Fruit fly (Drosophila melanogaster): Measurements from ENCODE around the gene mth.

The mth gene

dm6 chr3L:329153-329698 is 17.5 kb downstream of the mth start:
- TF ChIP-seq Ets98B (GFP tag; IDR thresholded peaks at IDR 0.05) (no peak), CG15710 (tag; optimal IDR thresholded peaks at IDR 0.05) (no peak), Pif1A (GFP tag; optimal IDR thresholded peaks at IDR 0.05) (no peak)

dm6 chr3L:327833-328232 is 18.9 kb downstream of the mth start, which contains the start of the genes Atac3 and Ptpmeg:
TSS of gene Atac3 (minus strand) at chr3L:327992.
TSS of gene Ptpmeg (plus strand) at chr3L:328097.
- no peak for TF ChIP-seq CG9948 (tag; optimal IDR thresholded peaks at IDR 0.05)
- no peak for TF ChIP-seq CG32121 (GFP tag; IDR thresholded peaks at IDR 0.05)
- TF ChIP-seq Ets98B (GFP tag; IDR thresholded peaks at IDR 0.05): no peak
- no peak for TF ChIP-seq CG8301 (tag; optimal IDR thresholded peaks at IDR 0.05)
- no peak for TF ChIP-seq EcR (GFP tag; optimal IDR thresholded peaks at IDR 0.05)
- TF ChIP-seq fd96Ca (GFP tag; IDR thresholded peaks at IDR 0.05): no peak
- no peak for TF ChIP-seq CG4496 (GFP tag; IDR thresholded peaks at IDR 0.05)
- TF ChIP-seq CG17806 (tag; optimal IDR thresholded peaks at IDR 0.05): no peak
- TF ChIP-seq CG14655 (GFP tag; optimal IDR thresholded peaks at IDR 0.05): no peak
- no peak for TF ChIP-seq CG12605 (GFP tag; IDR thresholded peaks at IDR 0.05)
- TF ChIP-seq gl (tag; optimal IDR thresholded peaks at IDR 0.05): no peak
- no peak for TF ChIP-seq Snoo (tag; optimal IDR thresholded peaks at IDR 0.05)
- no peak for TF ChIP-seq Pif1B (GFP tag; optimal IDR thresholded peaks at IDR 0.05)
- TF ChIP-seq CG13204 (GFP tag; optimal IDR thresholded peaks at IDR 0.05): no peak
- no peak for TF ChIP-seq CG15710 (tag; optimal IDR thresholded peaks at IDR 0.05)
- no peak for TF ChIP-seq D1 (tag; optimal IDR thresholded peaks at IDR 0.05)
- no peak for TF ChIP-seq Pif1A (GFP tag; optimal IDR thresholded peaks at IDR 0.05)

- TF ChIP-seq Ets98B (GFP tag; IDR thresholded peaks at IDR 0.05) (no peak), rn (GFP tag; IDR thresholded peaks at IDR 0.05) (no peak)
These were observed 22.3 kb downstream of the mth start, which contains the start of gene CG32344 for dm6 chr3L:324486-324885. TSS of gene CG32344 (minus strand) at chr3L:324720.

- TF ChIP-seq CG13204 (GFP tag; optimal IDR thresholded peaks at IDR 0.05) (no peak), CG10348 (GFP tag; IDR thresholded peaks at IDR 0.05) (no peak), D1 (tag; optimal IDR thresholded peaks at IDR 0.05) (no peak), fd96Ca (GFP tag; IDR thresholded peaks at IDR 0.05) (no peak), CG4496 (GFP tag; IDR thresholded peaks at IDR 0.05) (no peak)
These were observed 25.3 kb downstream of the mth start for dm6 chr3L:321495-321894.

dm6 chr3L:320798-321197 is 26.0 kb downstream of the mth start:
- TF ChIP-seq CG34367 (tag; optimal IDR thresholded peaks at IDR 0.05) (no peak), D1 (tag; optimal IDR thresholded peaks at IDR 0.05) (no peak), CG12605 (GFP tag; IDR thresholded peaks at IDR 0.05) (no peak), CG9948 (tag; optimal IDR thresholded peaks at IDR 0.05) (no peak), CG13204 (GFP tag; optimal IDR thresholded peaks at IDR 0.05) (no peak), CG10348 (GFP tag; IDR thresholded peaks at IDR 0.05) (no peak), CG17806 (tag; optimal IDR thresholded peaks at IDR 0.05) (no peak), CG32121 (GFP tag; IDR thresholded peaks at IDR 0.05) (no peak), gl (tag; optimal IDR thresholded peaks at IDR 0.05) (no peak), Pif1A (GFP tag; optimal IDR thresholded peaks at IDR 0.05) (no peak), rn (GFP tag; IDR thresholded peaks at IDR 0.05) (no peak), Ets98B (GFP tag; IDR thresholded peaks at IDR 0.05) (no peak), CG8301 (tag; optimal IDR thresholded peaks at IDR 0.05) (no peak), CG8159 (tag; optimal IDR thresholded peaks at IDR 0.05) (no peak), CG4496 (GFP tag; IDR thresholded peaks at IDR 0.05) (no peak), Snoo (tag; optimal IDR thresholded peaks at IDR 0.05) (no peak), CG15710 (tag; optimal IDR thresholded peaks at IDR 0.05) (no peak), Pif1B (GFP tag; optimal IDR thresholded peaks at IDR 0.05) (no peak), EcR (GFP tag; optimal IDR thresholded peaks at IDR 0.05) (no peak), CG14655 (GFP tag; optimal IDR thresholded peaks at IDR 0.05) (no peak)

- no peak for TF ChIP-seq gl (tag; optimal IDR thresholded peaks at IDR 0.05)
- TF ChIP-seq CG4496 (GFP tag; IDR thresholded peaks at IDR 0.05): no peak
- TF ChIP-seq Pif1B (GFP tag; optimal IDR thresholded peaks at IDR 0.05): no peak
- no peak for TF ChIP-seq Ets98B (GFP tag; IDR thresholded peaks at IDR 0.05)
- TF ChIP-seq Pif1A (GFP tag; optimal IDR thresholded peaks at IDR 0.05): no peak
- TF ChIP-seq CG32121 (GFP tag; IDR thresholded peaks at IDR 0.05): no peak
- TF ChIP-seq Snoo (tag; optimal IDR thresholded peaks at IDR 0.05): no peak
- no peak for TF ChIP-seq CG17806 (tag; optimal IDR thresholded peaks at IDR 0.05)
- no peak for TF ChIP-seq CG9948 (tag; optimal IDR thresholded peaks at IDR 0.05)
- no peak for TF ChIP-seq EcR (GFP tag; optimal IDR thresholded peaks at IDR 0.05)
- TF ChIP-seq CG34367 (tag; optimal IDR thresholded peaks at IDR 0.05): no peak
- TF ChIP-seq CG12605 (GFP tag; IDR thresholded peaks at IDR 0.05): no peak
- TF ChIP-seq CG8301 (tag; optimal IDR thresholded peaks at IDR 0.05): no peak
- TF ChIP-seq D1 (tag; optimal IDR thresholded peaks at IDR 0.05): no peak
- no peak for TF ChIP-seq CG14655 (GFP tag; optimal IDR thresholded peaks at IDR 0.05)
- no peak for TF ChIP-seq CG10348 (GFP tag; IDR thresholded peaks at IDR 0.05)
- TF ChIP-seq rn (GFP tag; IDR thresholded peaks at IDR 0.05): no peak
- no peak for TF ChIP-seq fd96Ca (GFP tag; IDR thresholded peaks at IDR 0.05)
These were observed 26.8 kb downstream of the mth start for dm6 chr3L:320010-320337.
